Worm (Caenorhabditis elegans): ENCODE results near the gene E02A10.3.
A peak's percentile ranks its signal among the peaks of the same experiment; 100 is the strongest.

Gene E02A10.3

DNA sequence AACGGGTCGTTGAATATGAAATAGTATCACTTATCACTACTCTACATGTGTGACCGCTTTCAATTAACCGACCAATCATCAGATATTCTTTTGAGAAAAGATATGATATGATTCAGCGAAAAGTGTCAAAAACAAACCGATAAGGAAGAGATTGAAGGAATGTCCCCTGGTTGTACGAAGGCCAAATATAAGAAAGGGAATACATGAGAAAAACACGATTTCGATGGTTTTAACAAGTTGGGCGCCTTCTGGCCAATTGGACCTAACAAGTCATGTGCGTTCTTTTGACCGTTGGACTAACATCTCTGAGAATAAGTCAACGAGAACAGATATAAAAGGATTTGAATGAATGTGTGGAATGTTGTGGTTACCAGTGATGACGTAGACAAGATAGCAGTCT lies 23.5 kb upstream of the E02A10.3 start:
- TF ChIP-seq skn-1 (tag; optimal IDR thresholded peaks at IDR 0.05) (no peak), fos-1 (tag; optimal IDR thresholded peaks at IDR 0.05) (no peak), nhr-237 (tag; optimal IDR thresholded peaks at IDR 0.05) (no peak), egl-27 (tag; optimal IDR thresholded peaks at IDR 0.05) (no peak), ztf-4 (tag; optimal IDR thresholded peaks at IDR 0.05) (no peak), gmeb-1 (tag; optimal IDR thresholded peaks at IDR 0.05) (peak; percentile 13), sma-3 (GFP tag; optimal IDR thresholded peaks at IDR 0.05) (peak; percentile 78), sma-9 (GFP tag; optimal IDR thresholded peaks at IDR 0.05) (peak; percentile 51), sma-9 (tag; optimal IDR thresholded peaks at IDR 0.05) (no peak), lin-39 (tag; optimal IDR thresholded peaks at IDR 0.05) (no peak), C34F6.9 (tag; optimal IDR thresholded peaks at IDR 0.05) (no peak), nhr-21 (tag; optimal IDR thresholded peaks at IDR 0.05) (peak; percentile 58), mab-5 (tag; optimal IDR thresholded peaks at IDR 0.05) (no peak), snpc-4 (tag; optimal IDR thresholded peaks at IDR 0.05) (no peak), aly-2 (tag; optimal IDR thresholded peaks at IDR 0.05) (no peak), Y55F3AM.14 (GFP tag; optimal IDR thresholded peaks at IDR 0.05) (no peak), alr-1 (tag; optimal IDR thresholded peaks at IDR 0.05) (no peak), nhr-23 (tag; optimal IDR thresholded peaks at IDR 0.05) (no peak), unc-55 (GFP tag; optimal IDR thresholded peaks at IDR 0.05) (no peak), nhr-129 (tag; optimal IDR thresholded peaks at IDR 0.05) (peak; percentile 47), ama-1 (optimal IDR thresholded peaks at IDR 0.05) (peak; percentile 24), blmp-1 (tag; optimal IDR thresholded peaks at IDR 0.05; ENCODE audit: insufficient read depth) (peak; percentile 38), F13H6.1 (tag; optimal IDR thresholded peaks at IDR 0.05) (no peak), lin-11 (tag; optimal IDR thresholded peaks at IDR 0.05) (no peak), unc-39 (tag; optimal IDR thresholded peaks at IDR 0.05) (no peak), R02D3.7 (tag; optimal IDR thresholded peaks at IDR 0.05) (no peak)

DNA sequence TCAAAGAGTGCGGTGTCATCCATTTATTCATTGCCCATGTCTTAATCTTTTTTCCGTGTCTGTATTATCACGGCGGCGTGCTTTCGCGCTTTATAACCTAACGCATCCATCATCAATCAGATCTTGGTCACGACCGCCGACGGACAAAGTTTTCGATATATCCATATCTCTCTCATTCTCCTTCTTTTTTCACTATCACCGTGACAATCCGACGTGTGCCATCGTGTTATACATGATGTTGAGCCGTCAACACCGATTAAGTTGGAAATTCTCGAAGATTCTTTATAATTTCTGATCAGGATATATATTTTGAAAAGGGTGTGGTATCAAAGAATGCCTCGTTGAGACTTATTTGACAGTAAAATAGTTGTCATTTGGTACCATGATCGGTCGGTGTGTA lies 22.5 kb upstream of the E02A10.3 start:
- TF ChIP-seq skn-1 (tag; optimal IDR thresholded peaks at IDR 0.05) (no peak), nhr-12 (tag; optimal IDR thresholded peaks at IDR 0.05) (no peak), Y55F3AM.14 (GFP tag; optimal IDR thresholded peaks at IDR 0.05) (no peak), nhr-21 (tag; optimal IDR thresholded peaks at IDR 0.05) (peak; percentile 70), sma-9 (GFP tag; optimal IDR thresholded peaks at IDR 0.05) (peak; percentile 41), sma-9 (tag; optimal IDR thresholded peaks at IDR 0.05) (no peak), peb-1 (tag; optimal IDR thresholded peaks at IDR 0.05) (no peak), aly-2 (tag; optimal IDR thresholded peaks at IDR 0.05) (no peak), nhr-129 (tag; optimal IDR thresholded peaks at IDR 0.05) (no peak), gmeb-1 (tag; optimal IDR thresholded peaks at IDR 0.05) (peak; percentile 8), fos-1 (tag; optimal IDR thresholded peaks at IDR 0.05) (no peak), blmp-1 (tag; optimal IDR thresholded peaks at IDR 0.05; ENCODE audit: insufficient read depth) (no peak), unc-55 (GFP tag; optimal IDR thresholded peaks at IDR 0.05) (no peak), nhr-10 (tag; optimal IDR thresholded peaks at IDR 0.05) (no peak), ztf-11 (tag; optimal IDR thresholded peaks at IDR 0.05) (no peak), ceh-16 (tag; optimal IDR thresholded peaks at IDR 0.05) (no peak), nhr-25 (tag; optimal IDR thresholded peaks at IDR 0.05) (no peak), R02D3.7 (tag; optimal IDR thresholded peaks at IDR 0.05) (no peak), unc-39 (tag; optimal IDR thresholded peaks at IDR 0.05) (no peak), nhr-23 (tag; optimal IDR thresholded peaks at IDR 0.05) (no peak), ama-1 (optimal IDR thresholded peaks at IDR 0.05) (peak; percentile 10), ztf-1 (GFP tag; conservative IDR thresholded peaks at IDR 0.05) (no peak), sma-3 (GFP tag; optimal IDR thresholded peaks at IDR 0.05) (peak; percentile 32), lsy-2 (tag; optimal IDR thresholded peaks at IDR 0.05) (no peak), crh-2 (tag; optimal IDR thresholded peaks at IDR 0.05) (no peak), egl-27 (tag; optimal IDR thresholded peaks at IDR 0.05) (no peak), mab-5 (tag; optimal IDR thresholded peaks at IDR 0.05) (no peak), lin-39 (tag; optimal IDR thresholded peaks at IDR 0.05) (no peak), C34F6.9 (tag; optimal IDR thresholded peaks at IDR 0.05) (no peak), ZK546.5 (tag; optimal IDR thresholded peaks at IDR 0.05) (no peak), lin-11 (tag; optimal IDR thresholded peaks at IDR 0.05) (no peak), elt-1 (tag; optimal IDR thresholded peaks at IDR 0.05) (no peak)

DNA sequence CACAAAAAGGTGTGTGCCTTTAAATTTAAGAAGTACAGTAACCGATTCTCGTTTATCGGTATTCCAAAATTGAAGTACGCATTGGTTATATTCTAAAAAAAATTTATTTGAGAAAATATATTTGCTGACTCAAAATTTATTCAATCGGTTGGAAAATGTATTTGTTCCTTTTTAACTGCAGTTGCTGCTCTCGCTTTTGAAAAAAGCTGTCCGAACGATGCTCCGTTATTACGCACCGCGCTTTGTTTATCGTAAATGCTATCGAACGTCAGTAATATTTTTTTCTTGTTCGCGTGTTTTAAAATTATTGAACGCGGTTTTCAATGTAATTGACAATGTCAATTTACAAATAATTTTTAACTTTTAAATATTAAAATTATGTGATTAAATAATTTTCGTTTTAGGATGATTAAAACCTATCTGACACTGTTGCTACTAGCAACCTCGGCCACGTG lies 19.0 kb upstream of the E02A10.3 start, which contains the start of gene sel-1:
Gene sel-1 (plus strand): TSS at position 405 of the 455 bp plus-strand sequence.
- TF ChIP-seq nhr-11 (tag; optimal IDR thresholded peaks at IDR 0.05) (no peak), ceh-16 (tag; optimal IDR thresholded peaks at IDR 0.05) (no peak), nhr-23 (tag; optimal IDR thresholded peaks at IDR 0.05) (no peak), dmd-4 (tag; optimal IDR thresholded peaks at IDR 0.05) (no peak), ztf-4 (tag; optimal IDR thresholded peaks at IDR 0.05) (no peak), sma-9 (GFP tag; optimal IDR thresholded peaks at IDR 0.05) (no peak), sma-9 (tag; optimal IDR thresholded peaks at IDR 0.05) (no peak), unc-55 (GFP tag; optimal IDR thresholded peaks at IDR 0.05) (peak; percentile 31), aly-2 (tag; optimal IDR thresholded peaks at IDR 0.05) (no peak), nhr-6 (tag; optimal IDR thresholded peaks at IDR 0.05) (no peak), lsy-2 (tag; optimal IDR thresholded peaks at IDR 0.05) (peak; percentile 1 to 19), ama-1 (optimal IDR thresholded peaks at IDR 0.05) (no peak), nhr-237 (tag; optimal IDR thresholded peaks at IDR 0.05) (no peak), alr-1 (tag; optimal IDR thresholded peaks at IDR 0.05) (no peak), sem-4 (tag; optimal IDR thresholded peaks at IDR 0.05) (no peak), blmp-1 (tag; optimal IDR thresholded peaks at IDR 0.05; ENCODE audit: insufficient read depth) (no peak), C34F6.9 (tag; optimal IDR thresholded peaks at IDR 0.05) (peak; percentile 48), skn-1 (tag; optimal IDR thresholded peaks at IDR 0.05) (no peak), lin-11 (tag; optimal IDR thresholded peaks at IDR 0.05) (no peak), gmeb-1 (tag; optimal IDR thresholded peaks at IDR 0.05) (no peak), unc-62 (GFP tag; optimal IDR thresholded peaks at IDR 0.05) (no peak), nhr-77 (tag; optimal IDR thresholded peaks at IDR 0.05) (no peak)
